Worm (Caenorhabditis elegans): ENCODE measurements around the gene K05F1.6.

- no peak for TF ChIP-seq ZK546.5 (tag; optimal IDR thresholded peaks at IDR 0.05)
- TF ChIP-seq lin-39 (tag; optimal IDR thresholded peaks at IDR 0.05): no peak
- no peak for TF ChIP-seq pha-4 (tag; optimal IDR thresholded peaks at IDR 0.05)
- no peak for TF ChIP-seq zag-1 (tag; optimal IDR thresholded peaks at IDR 0.05)
- no peak for TF ChIP-seq elt-2 (tag; optimal IDR thresholded peaks at IDR 0.05)
- TF ChIP-seq ceh-82 (tag; optimal IDR thresholded peaks at IDR 0.05): no peak
- no peak for TF ChIP-seq nhr-28 (tag; optimal IDR thresholded peaks at IDR 0.05)
- no peak for TF ChIP-seq snpc-4 (tag; optimal IDR thresholded peaks at IDR 0.05)
- TF ChIP-seq ceh-28 (tag; optimal IDR thresholded peaks at IDR 0.05): no peak
- no peak for TF ChIP-seq elt-3 (tag; optimal IDR thresholded peaks at IDR 0.05)
- TF ChIP-seq nhr-76 (tag; optimal IDR thresholded peaks at IDR 0.05): no peak
These were observed 4.9 kb upstream of the K05F1.6 start for ce11 chrII:5777372-5777771.
